Fruit fly (Drosophila melanogaster): Measurements from ENCODE around the gene CG8097.

The CG8097 gene

DNA sequence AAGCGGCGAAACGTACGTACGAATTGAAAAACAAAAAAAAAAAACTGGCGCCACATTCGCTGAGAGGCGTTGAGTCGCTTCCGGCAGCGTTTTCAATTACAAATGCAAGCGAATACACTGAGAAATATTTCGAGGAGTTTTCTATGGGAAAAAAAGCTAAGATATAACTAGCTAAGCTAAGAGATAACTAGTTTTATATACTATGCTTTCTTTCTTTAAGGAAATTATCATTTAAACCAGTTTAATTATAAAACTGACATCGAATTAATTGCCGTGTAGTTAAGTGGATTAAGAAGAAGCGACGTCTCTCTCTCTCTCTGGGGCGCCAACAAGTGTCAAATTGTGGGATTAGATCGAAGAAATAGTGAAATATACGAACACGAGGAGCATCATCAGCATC, 32.5 kb downstream of the CG8097 start (continued):
- TF ChIP-seq Sox15 (GFP tag; optimal IDR thresholded peaks at IDR 0.05) (no peak), CG15336 (GFP tag; IDR thresholded peaks at IDR 0.05) (peak; percentile 74), Sox102F (GFP tag; optimal IDR thresholded peaks at IDR 0.05) (peak; percentile 42), CG10631 (GFP tag; optimal IDR thresholded peaks at IDR 0.05) (peak; percentile 53), esn (GFP tag; optimal IDR thresholded peaks at IDR 0.05) (peak; percentile 64), fd85E (GFP tag; optimal IDR thresholded peaks at IDR 0.05) (no peak), CG4318 (GFP tag; optimal IDR thresholded peaks at IDR 0.05) (peak; percentile 31), svp (GFP tag) (peak; percentile 66), Eip78C (GFP tag) (peak; percentile 72), CG1621 (tag; optimal IDR thresholded peaks at IDR 0.05) (no peak)

- TF ChIP-seq Lpt (GFP tag; optimal IDR thresholded peaks at IDR 0.05) = no peak
- TF ChIP-seq svp (GFP tag) = peak; percentile 22
Observed at dm6 chrX:15616018-15616417, 33.1 kb downstream of the CG8097 start.

dm6 chrX:15616532-15616931, 33.6 kb downstream of the CG8097 start:
- TF ChIP-seq dac (GFP tag; optimal IDR thresholded peaks at IDR 0.05) (no peak), cyc (GFP tag; optimal IDR thresholded peaks at IDR 0.05) (no peak), CG10631 (GFP tag; optimal IDR thresholded peaks at IDR 0.05) (no peak), CG11902 (GFP tag; optimal IDR thresholded peaks at IDR 0.05) (no peak), CG7368 (GFP tag; optimal IDR thresholded peaks at IDR 0.05) (no peak), fd85E (GFP tag; optimal IDR thresholded peaks at IDR 0.05) (no peak), CG6854 (GFP tag; optimal IDR thresholded peaks at IDR 0.05) (no peak), Eip93F (GFP tag; optimal IDR thresholded peaks at IDR 0.05) (no peak), CG34406 (GFP tag; optimal IDR thresholded peaks at IDR 0.05) (no peak), CG31627 (GFP tag; optimal IDR thresholded peaks at IDR 0.05) (no peak), Gug (GFP tag; IDR thresholded peaks at IDR 0.05) (no peak)

- TF ChIP-seq Eip93F (GFP tag; optimal IDR thresholded peaks at IDR 0.05) (no peak), CG3032 (tag; optimal IDR thresholded peaks at IDR 0.05) (no peak), dsx (GFP tag; optimal IDR thresholded peaks at IDR 0.05; ENCODE audit: poor library complexity, severe bottlenecking) (no peak), Hr38 (GFP tag; optimal IDR thresholded peaks at IDR 0.05) (no peak), CG10631 (GFP tag; optimal IDR thresholded peaks at IDR 0.05) (peak; percentile 46), Ets21C (GFP tag; optimal IDR thresholded peaks at IDR 0.05) (no peak), Hr39 (GFP tag; optimal IDR thresholded peaks at IDR 0.05) (no peak), svp (GFP tag) (peak; percentile 65), CG6792 (GFP tag; optimal IDR thresholded peaks at IDR 0.05) (no peak), CG3919 (GFP tag; optimal IDR thresholded peaks at IDR 0.05) (peak; percentile 47), OdsH (GFP tag; optimal IDR thresholded peaks at IDR 0.05) (peak; percentile 53), CG8119 (GFP tag; IDR thresholded peaks at IDR 0.05) (peak; percentile 82), topi (GFP tag; optimal IDR thresholded peaks at IDR 0.05) (peak; percentile 20), CG16779 (tag; optimal IDR thresholded peaks at IDR 0.05) (no peak), Ets96B (tag; optimal IDR thresholded peaks at IDR 0.05) (peak; percentile 14), CG11762 (GFP tag; optimal IDR thresholded peaks at IDR 0.05; ENCODE audit: insufficient read depth) (no peak), Sox15 (GFP tag; optimal IDR thresholded peaks at IDR 0.05) (no peak), net (GFP tag; optimal IDR thresholded peaks at IDR 0.05) (peak; percentile 45), Gug (GFP tag; IDR thresholded peaks at IDR 0.05) (peak; percentile 73), dac (GFP tag; optimal IDR thresholded peaks at IDR 0.05) (peak; percentile 24), spab (GFP tag; optimal IDR thresholded peaks at IDR 0.05) (no peak), CG9139 (GFP tag; optimal IDR thresholded peaks at IDR 0.05) (no peak), fd59A (GFP tag; optimal IDR thresholded peaks at IDR 0.05) (peak; percentile 18), CG1621 (tag; optimal IDR thresholded peaks at IDR 0.05) (no peak), Hr4 (GFP tag; optimal IDR thresholded peaks at IDR 0.05) (peak; percentile 49), Met (GFP tag; optimal IDR thresholded peaks at IDR 0.05) (peak; percentile 52), Sox102F (GFP tag; optimal IDR thresholded peaks at IDR 0.05) (peak; percentile 44), CG6854 (GFP tag; optimal IDR thresholded peaks at IDR 0.05) (no peak), CG15336 (GFP tag; IDR thresholded peaks at IDR 0.05) (peak; percentile 80), CG8319 (GFP tag; optimal IDR thresholded peaks at IDR 0.05) (no peak), CG8632 (GFP tag; optimal IDR thresholded peaks at IDR 0.05) (peak; percentile 26), CG6808 (GFP tag; optimal IDR thresholded peaks at IDR 0.05) (no peak), CG7368 (GFP tag; optimal IDR thresholded peaks at IDR 0.05) (no peak), fkh (GFP tag; optimal IDR thresholded peaks at IDR 0.05) (no peak), Eip75B (GFP tag; optimal IDR thresholded peaks at IDR 0.05) (peak; percentile 3), acj6 (GFP tag; optimal IDR thresholded peaks at IDR 0.05) (peak; percentile 42), vri (GFP tag; optimal IDR thresholded peaks at IDR 0.05) (peak; percentile 2)
Observed at dm6 chrX:15617916-15618315, 35.0 kb downstream of the CG8097 start.
